Fruit fly (Drosophila melanogaster) S2 (cell line): ENCODE data around the gene Alp13.

Experiments used
- CG8478 ChIP-seq: fragments of >200 bp; optimal IDR thresholded peaks from 2 replicates; lab custom pipeline; 2018
- CTCF ChIP-seq, 2 experiments: fragments of >200 bp; optimal IDR thresholded peaks; 2 replicates each; lab custom pipeline; 2018

DNA sequence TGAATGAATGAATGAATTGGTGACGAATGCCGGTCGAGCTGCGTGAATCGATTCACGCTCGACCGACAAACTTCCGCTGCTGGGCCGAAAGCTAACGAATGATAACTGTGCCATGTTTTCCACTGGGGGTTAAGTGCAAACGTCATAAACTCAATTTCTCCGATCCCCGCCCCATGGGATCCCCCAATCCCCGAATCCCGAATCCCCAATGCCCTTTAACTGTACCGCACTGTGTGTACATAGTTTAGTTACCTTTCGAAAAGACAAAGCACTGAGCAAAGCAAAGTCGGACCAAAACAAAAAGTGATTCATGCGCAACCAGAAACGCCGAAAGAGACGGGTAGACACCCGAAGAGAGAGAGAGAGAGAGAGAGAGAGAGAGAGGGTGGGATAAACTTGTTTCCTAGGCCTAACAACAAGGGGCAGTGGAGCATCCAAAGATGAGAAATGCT is 40.2 kb downstream of the Alp13 start:
- no peak for TF ChIP-seq CTCF (optimal IDR thresholded peaks at IDR 0.05; lab: Kevin White, UChicago)
- no peak for TF ChIP-seq CG8478
